Fruit fly (Drosophila melanogaster): Measurements from ENCODE around the gene msl-3.

- no peak for TF ChIP-seq kay (GFP tag; ENCODE audit: borderline replicate concordance)
- TF ChIP-seq cnc (optimal IDR thresholded peaks at IDR 0.05) = no peak
- TF ChIP-seq cic (GFP tag; optimal IDR thresholded peaks at IDR 0.05) = no peak
- no peak for TF ChIP-seq Clk (GFP tag; optimal IDR thresholded peaks at IDR 0.05)
- TF ChIP-seq CG7101 (tag; optimal IDR thresholded peaks at IDR 0.05) = no peak
- no peak for TF ChIP-seq CG33017 (tag; optimal IDR thresholded peaks at IDR 0.05)
- TF ChIP-seq CG7045 (GFP tag; optimal IDR thresholded peaks at IDR 0.05) = no peak
- TF ChIP-seq toe (GFP tag; optimal IDR thresholded peaks at IDR 0.05) = no peak
- no peak for TF ChIP-seq Mnt (GFP tag; optimal IDR thresholded peaks at IDR 0.05)
- no peak for TF ChIP-seq CG1620 (GFP tag; optimal IDR thresholded peaks at IDR 0.05)
- no peak for TF ChIP-seq bab1 (GFP tag; optimal IDR thresholded peaks at IDR 0.05)
- TF ChIP-seq pad (GFP tag; optimal IDR thresholded peaks at IDR 0.05) = no peak
- TF ChIP-seq CG5204 (GFP tag; optimal IDR thresholded peaks at IDR 0.05) = no peak
- no peak for TF ChIP-seq tj (GFP tag; optimal IDR thresholded peaks at IDR 0.05)
Observed at dm6 chr3L:7092904-7093303, 32.4 kb downstream of the msl-3 start, which contains the start of gene Cpr65Ec.
